Worm (Caenorhabditis elegans): ENCODE results near the gene cept-1.

cept-1 gene

ce11 chrX:12793796-12794195, 31.9 kb downstream of the cept-1 start, which contains the start of gene abf-6:
TSS of gene abf-6 (plus strand) at chrX:12794118.
- TF ChIP-seq hlh-30 (tag; optimal IDR thresholded peaks at IDR 0.05; ENCODE audit: insufficient read depth) (no peak), ttx-3 (tag; optimal IDR thresholded peaks at IDR 0.05) (no peak)

- no peak for TF ChIP-seq C38D4.7 (GFP tag; optimal IDR thresholded peaks at IDR 0.05)
Measured at ce11 chrX:12799831-12800230, 38.0 kb downstream of the cept-1 start.

- no peak for TF ChIP-seq dve-1 (tag; optimal IDR thresholded peaks at IDR 0.05)
- TF ChIP-seq lim-6 (tag; optimal IDR thresholded peaks at IDR 0.05), result no peak
- TF ChIP-seq hlh-6 (tag; optimal IDR thresholded peaks at IDR 0.05), result no peak
- no peak for TF ChIP-seq sox-4 (tag; optimal IDR thresholded peaks at IDR 0.05)
- no peak for TF ChIP-seq ceh-19 (GFP tag; optimal IDR thresholded peaks at IDR 0.05)
- no peak for TF ChIP-seq fkh-10 (GFP tag; optimal IDR thresholded peaks at IDR 0.05)
- TF ChIP-seq pag-3 (tag; optimal IDR thresholded peaks at IDR 0.05; ENCODE audit: borderline replicate concordance), result no peak
- no peak for TF ChIP-seq che-1 (tag; optimal IDR thresholded peaks at IDR 0.05)
- no peak for TF ChIP-seq unc-42 (tag; optimal IDR thresholded peaks at IDR 0.05)
- no peak for TF ChIP-seq gmeb-2 (tag; optimal IDR thresholded peaks at IDR 0.05)
- no peak for TF ChIP-seq fkh-6 (tag; optimal IDR thresholded peaks at IDR 0.05)
Measured at ce11 chrX:12806926-12807325, 45.0 kb downstream of the cept-1 start.

- TF ChIP-seq fkh-10 (GFP tag; optimal IDR thresholded peaks at IDR 0.05) (no peak), ref-2 (tag; optimal IDR thresholded peaks at IDR 0.05) (no peak), K09A11.1 (tag; optimal IDR thresholded peaks at IDR 0.05; ENCODE audit: insufficient read depth) (no peak), ets-4 (tag; optimal IDR thresholded peaks at IDR 0.05) (no peak), eyg-1 (tag; optimal IDR thresholded peaks at IDR 0.05) (no peak)
Measured at ce11 chrX:12808085-12808922, 46.4 kb downstream of the cept-1 start, which contains the start of gene nhr-27. TSS of gene nhr-27 (minus strand) at chrX:12808318.

DNA sequence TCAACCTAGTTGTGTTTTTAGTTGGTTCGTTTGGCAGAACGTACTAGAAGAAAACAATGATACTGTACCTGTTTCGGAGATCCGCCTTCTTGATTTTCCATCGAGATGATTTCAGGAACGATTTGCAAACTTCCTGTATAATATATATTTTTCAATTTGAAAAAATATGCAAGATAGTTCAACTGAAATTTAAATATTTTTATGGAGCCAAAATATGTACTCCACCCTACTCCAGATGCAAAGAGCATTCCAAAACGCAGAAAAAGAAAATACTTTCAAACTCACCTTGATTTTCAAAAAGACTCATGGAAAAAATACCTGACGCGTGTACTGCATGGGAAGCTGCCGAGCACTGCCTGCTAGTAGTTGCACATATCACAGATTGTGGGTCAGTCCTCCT, 51.7 kb downstream of the cept-1 start, which contains the start of gene gei-3:
Gene gei-3, minus strand, starts transcription at position 101 of the 400 bp plus-strand sequence.
- TF ChIP-seq nfya-1 (tag; optimal IDR thresholded peaks at IDR 0.05), result no peak
- TF ChIP-seq ahr-1 (tag; optimal IDR thresholded peaks at IDR 0.05), result no peak
- TF ChIP-seq mec-3 (tag; optimal IDR thresholded peaks at IDR 0.05; ENCODE audit: borderline replicate concordance), result no peak

DNA sequence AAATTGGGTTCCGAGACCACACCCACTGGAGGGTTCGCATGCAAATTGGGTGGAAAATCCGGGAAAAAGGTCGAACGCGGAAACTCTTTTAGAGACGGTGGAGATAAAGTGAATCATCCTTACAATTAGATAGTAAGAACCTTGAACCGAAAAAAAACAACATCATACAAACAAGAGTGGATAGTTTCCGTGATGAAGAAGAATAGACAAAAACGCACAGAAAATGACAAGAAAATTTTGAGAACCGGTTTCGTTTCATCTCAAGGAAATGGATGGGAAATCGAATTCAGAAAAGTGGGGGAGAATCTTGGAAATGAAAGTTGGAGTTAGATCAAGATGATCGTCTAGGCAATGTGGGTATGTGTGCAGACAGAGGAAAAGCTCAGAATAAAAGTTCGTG, 53.5 kb downstream of the cept-1 start:
- TF ChIP-seq ama-1 (optimal IDR thresholded peaks at IDR 0.05) (no peak), unc-55 (GFP tag; optimal IDR thresholded peaks at IDR 0.05) (no peak), eyg-1 (tag; optimal IDR thresholded peaks at IDR 0.05) (no peak)
